Worm (Caenorhabditis elegans) whole organism, late embryonic: Measurements from ENCODE around the gene gtf-2H5.
A peak's percentile ranks its signal among the peaks of the same experiment; 100 is the strongest.

Experiments used
- C38D4.7 ChIP-seq: fragments of 200-800 bp; sonication (Bioruptor generic); optimal IDR thresholded peaks from 2 replicates; lab custom pipeline; 2018; ENCODE audit warnings: mild to moderate bottlenecking, missing genetic modification characterization, moderate library complexity, missing compliant biosample characterization
- K02D7.2 ChIP-seq: sonication (generic microtip); optimal IDR thresholded peaks from 2 replicates; lab custom pipeline; 2017; ENCODE audit warnings: mild to moderate bottlenecking, missing genetic modification characterization, missing compliant biosample characterization
- K09A11.1 ChIP-seq: sonication (generic microtip); optimal IDR thresholded peaks from 2 replicates; lab custom pipeline; 2017; ENCODE audit warnings: antibody characterized with exemption, mild to moderate bottlenecking, missing genetic modification characterization, missing compliant biosample characterization; ENCODE audit not compliant: insufficient read depth
- ceh-18 ChIP-seq: sonication (generic microtip); optimal IDR thresholded peaks from 2 replicates; lab custom pipeline; 2016; ENCODE audit warnings: missing genetic modification characterization, missing compliant biosample characterization
- ceh-22 ChIP-seq: sonication (generic microtip); optimal IDR thresholded peaks from 2 replicates; lab custom pipeline; 2017; ENCODE audit warnings: missing biosample characterization, missing genetic modification characterization
- ceh-24 ChIP-seq: sonication (generic microtip); optimal IDR thresholded peaks from 2 replicates; lab custom pipeline; 2016; ENCODE audit warnings: mild to moderate bottlenecking, missing genetic modification characterization, missing compliant biosample characterization
- ceh-30 ChIP-seq: fragments of 150-350 bp; optimal IDR thresholded peaks from 2 replicates; lab custom pipeline; 2014; ENCODE audit warnings: missing biosample characterization, missing genetic modification characterization
- ceh-31 ChIP-seq: sonication (generic microtip); optimal IDR thresholded peaks from 2 replicates; lab custom pipeline; 2016; ENCODE audit warnings: missing genetic modification characterization, missing compliant biosample characterization
- ceh-34 ChIP-seq: sonication (generic microtip); optimal IDR thresholded peaks from 2 replicates; lab custom pipeline; 2016; ENCODE audit warnings: mild to moderate bottlenecking, missing genetic modification characterization, missing compliant biosample characterization
- ceh-45 ChIP-seq: fragments of 200-800 bp; sonication (Bioruptor generic); IDR thresholded peaks from 2 replicates; pipeline ENCODE4 v1.3.6; 2022; ENCODE audit warnings: missing genetic modification reagents, missing genetic modification characterization, missing compliant biosample characterization
- ceh-48 ChIP-seq: sonication (generic microtip); optimal IDR thresholded peaks from 2 replicates; lab custom pipeline; 2016; ENCODE audit warnings: missing genetic modification characterization, inconsistent platforms, missing compliant biosample characterization
- ceh-6 ChIP-seq: fragments of 200-800 bp; sonication (Bioruptor generic); optimal IDR thresholded peaks from 2 replicates; lab custom pipeline; 2018; ENCODE audit warnings: mild to moderate bottlenecking, missing genetic modification characterization, missing compliant biosample characterization
- che-1 ChIP-seq: sonication (generic microtip); optimal IDR thresholded peaks from 2 replicates; lab custom pipeline; 2016; ENCODE audit warnings: mild to moderate bottlenecking, missing genetic modification characterization, missing compliant biosample characterization
- ets-4 ChIP-seq: sonication (generic microtip); optimal IDR thresholded peaks from 2 replicates; lab custom pipeline; 2016; ENCODE audit warnings: missing genetic modification characterization, missing compliant biosample characterization
- eyg-1 ChIP-seq: sonication (generic microtip); optimal IDR thresholded peaks from 2 replicates; lab custom pipeline; 2016; ENCODE audit warnings: missing genotype, missing genetic modification characterization, missing compliant biosample characterization
- fax-1 ChIP-seq: sonication (generic microtip); optimal IDR thresholded peaks from 2 replicates; lab custom pipeline; 2016; ENCODE audit warnings: missing genotype, missing genetic modification characterization, missing compliant biosample characterization
- fkh-6 ChIP-seq: sonication (generic microtip); optimal IDR thresholded peaks from 2 replicates; lab custom pipeline; 2016; ENCODE audit warnings: missing genetic modification characterization, missing compliant biosample characterization
- hlh-15 ChIP-seq: sonication (generic microtip); optimal IDR thresholded peaks from 2 replicates; lab custom pipeline; 2016; ENCODE audit warnings: missing genetic modification characterization, missing compliant biosample characterization
- hlh-30 ChIP-seq: sonication (generic microtip); optimal IDR thresholded peaks from 2 replicates; lab custom pipeline; 2017; ENCODE audit warnings: antibody characterized with exemption, missing genetic modification characterization, missing compliant biosample characterization; ENCODE audit not compliant: insufficient read depth
- hlh-6 ChIP-seq: sonication (generic microtip); optimal IDR thresholded peaks from 2 replicates; lab custom pipeline; 2016; ENCODE audit warnings: missing genotype, missing genetic modification characterization, missing compliant biosample characterization
- hlh-8 ChIP-seq: sonication (generic microtip); optimal IDR thresholded peaks from 2 replicates; lab custom pipeline; 2016; ENCODE audit warnings: missing genotype, missing genetic modification characterization, missing compliant biosample characterization
- lim-6 ChIP-seq: sonication (generic microtip); optimal IDR thresholded peaks from 2 replicates; lab custom pipeline; 2016; ENCODE audit warnings: missing genetic modification characterization, missing compliant biosample characterization
- mec-3 ChIP-seq: sonication (generic microtip); optimal IDR thresholded peaks from 2 replicates; lab custom pipeline; 2016; ENCODE audit warnings: borderline replicate concordance, missing genetic modification characterization, missing compliant biosample characterization
- nfya-1 ChIP-seq: sonication (generic microtip); optimal IDR thresholded peaks from 2 replicates; lab custom pipeline; 2017; ENCODE audit warnings: missing genetic modification characterization, mild to moderate bottlenecking, missing compliant biosample characterization, antibody characterized with exemption, moderate library complexity
- npax-4 ChIP-seq: sonication (generic microtip); optimal IDR thresholded peaks from 2 replicates; lab custom pipeline; 2016; ENCODE audit warnings: missing genetic modification characterization, missing compliant biosample characterization
- odd-2 ChIP-seq: sonication (generic microtip); optimal IDR thresholded peaks from 2 replicates; lab custom pipeline; 2017; ENCODE audit warnings: antibody characterized with exemption, mild to moderate bottlenecking, missing genetic modification characterization, missing compliant biosample characterization
- pag-3 ChIP-seq: sonication (generic microtip); optimal IDR thresholded peaks from 2 replicates; lab custom pipeline; 2016; ENCODE audit warnings: missing compliant biosample characterization, missing genetic modification characterization, borderline replicate concordance
- pha-4 ChIP-seq: fragments of 150-350 bp; optimal IDR thresholded peaks from 2 replicates; lab custom pipeline; 2018; ENCODE audit warnings: missing biosample characterization, missing genetic modification reagents, missing genetic modification characterization
- pros-1 ChIP-seq: fragments of 150-350 bp; optimal IDR thresholded peaks from 2 replicates; lab custom pipeline; 2014; ENCODE audit warnings: missing biosample characterization, missing genetic modification reagents, missing genetic modification characterization
- ref-2 ChIP-seq: sonication (generic microtip); optimal IDR thresholded peaks from 2 replicates; lab custom pipeline; 2016; ENCODE audit warnings: missing genetic modification characterization, missing compliant biosample characterization
- rnt-1 ChIP-seq: sonication (generic microtip); optimal IDR thresholded peaks from 2 replicates; lab custom pipeline; 2016; ENCODE audit warnings: missing genetic modification characterization, missing compliant biosample characterization
- sdc-2 ChIP-seq: sonication (generic microtip); optimal IDR thresholded peaks from 2 replicates; lab custom pipeline; 2016; ENCODE audit warnings: missing genotype, missing genetic modification characterization, missing compliant biosample characterization
- tbx-2 ChIP-seq: sonication (generic microtip); optimal IDR thresholded peaks from 2 replicates; lab custom pipeline; 2016; ENCODE audit warnings: missing genetic modification characterization, missing compliant biosample characterization
- tbx-7 ChIP-seq: sonication (generic microtip); optimal IDR thresholded peaks from 2 replicates; lab custom pipeline; 2016; ENCODE audit warnings: missing genotype, missing genetic modification characterization, missing compliant biosample characterization
- ttx-3 ChIP-seq: sonication (generic microtip); optimal IDR thresholded peaks from 2 replicates; lab custom pipeline; 2016; ENCODE audit warnings: missing genetic modification reagents, missing genetic modification characterization, missing compliant biosample characterization
- unc-3 ChIP-seq, 2 experiments: fragments of 200-800 bp in 1 of 2; sonication (Bioruptor generic) in 1 of 2; sonication (generic microtip) in 1 of 2; conservative IDR thresholded peaks in 1 of 2; optimal IDR thresholded peaks in 1 of 2; 2 replicates each; pipeline versions ENCODE4 v1.3.6 to Lab custom; 2016 to 2022; ENCODE audit warnings: missing compliant biosample characterization in 2 of 2, missing genetic modification characterization in 2 of 2, missing genetic modification reagents in 1 of 2
- unc-42 ChIP-seq: sonication (generic microtip); optimal IDR thresholded peaks from 2 replicates; lab custom pipeline; 2016; ENCODE audit warnings: missing genotype, missing genetic modification characterization, missing compliant biosample characterization
- zip-5 ChIP-seq: sonication (generic microtip); optimal IDR thresholded peaks from 2 replicates; lab custom pipeline; 2016; ENCODE audit warnings: missing genetic modification characterization, missing compliant biosample characterization
- ztf-16 ChIP-seq: sonication (generic microtip); optimal IDR thresholded peaks from 2 replicates; lab custom pipeline; 2017; ENCODE audit warnings: missing genetic modification characterization, missing compliant biosample characterization

The gtf-2H5 gene

ce11 chrIII:599279-599678, 21.9 kb upstream of the gtf-2H5 start:
- TF ChIP-seq ceh-22 (tag; lab: Kevin White, UChicago), result no peak
- no peak for TF ChIP-seq ceh-6 (GFP tag; lab: Kevin White, UChicago)
- TF ChIP-seq pag-3 (tag; lab: Kevin White, UChicago), result no peak
- no peak for TF ChIP-seq ztf-16 (tag; lab: Kevin White, UChicago)
- no peak for TF ChIP-seq lim-6 (tag; lab: Kevin White, UChicago)
- no peak for TF ChIP-seq hlh-30 (tag; lab: Kevin White, UChicago)
- no peak for TF ChIP-seq fax-1 (tag; lab: Kevin White, UChicago)
- TF ChIP-seq sdc-2 (tag; lab: Kevin White, UChicago), result no peak
- no peak for TF ChIP-seq ceh-45 (GFP tag; lab: Robert Waterston, UW)
- no peak for TF ChIP-seq tbx-7
- TF ChIP-seq ceh-30 (tag; lab: Kevin White, UChicago), result no peak
- TF ChIP-seq hlh-15 (tag; lab: Kevin White, UChicago), result no peak
- TF ChIP-seq odd-2 (tag; lab: Kevin White, UChicago), result no peak
- TF ChIP-seq fkh-6 (tag; lab: Kevin White, UChicago), result no peak

ce11 chrIII:598687-599086, 21.3 kb upstream of the gtf-2H5 start, which contains the start of gene Y55B1AR.2:
Gene Y55B1AR.2 (minus strand): TSS chrIII:598787.
- no peak for TF ChIP-seq ttx-3 (tag; lab: Kevin White, UChicago)
- no peak for TF ChIP-seq K09A11.1 (tag; lab: Kevin White, UChicago)
- no peak for TF ChIP-seq hlh-6
- TF ChIP-seq unc-42 (tag; lab: Kevin White, UChicago), result no peak
- no peak for TF ChIP-seq K02D7.2 (tag; lab: Kevin White, UChicago)
- no peak for TF ChIP-seq ceh-6 (GFP tag; lab: Kevin White, UChicago)
- TF ChIP-seq ceh-48 (tag; lab: Kevin White, UChicago), result no peak
- TF ChIP-seq unc-3 (GFP tag; conservative IDR thresholded peaks at IDR 0.05; lab: Robert Waterston, UW), result no peak
- no peak for TF ChIP-seq unc-3 (tag; optimal IDR thresholded peaks at IDR 0.05; lab: Kevin White, UChicago)
- TF ChIP-seq pha-4, result no peak
- no peak for TF ChIP-seq ceh-30 (tag; lab: Kevin White, UChicago)
- TF ChIP-seq rnt-1, result no peak
- no peak for TF ChIP-seq ceh-45 (GFP tag; lab: Robert Waterston, UW)
- no peak for TF ChIP-seq che-1 (tag; lab: Kevin White, UChicago)
- TF ChIP-seq npax-4 (tag; lab: Kevin White, UChicago), result no peak
- no peak for TF ChIP-seq mec-3 (tag; lab: Kevin White, UChicago)

ce11 chrIII:598168-598567, 20.8 kb upstream of the gtf-2H5 start:
- TF ChIP-seq tbx-2 (tag; lab: Kevin White, UChicago) (peak; percentile 60), hlh-30 (tag; lab: Kevin White, UChicago) (peak; percentile 42), rnt-1 (peak; percentile 32), eyg-1 (tag; lab: Kevin White, UChicago) (peak; percentile 22), ceh-48 (tag; lab: Kevin White, UChicago) (peak; percentile 78), unc-3 (GFP tag; conservative IDR thresholded peaks at IDR 0.05; lab: Robert Waterston, UW) (no peak), unc-3 (tag; optimal IDR thresholded peaks at IDR 0.05; lab: Kevin White, UChicago) (no peak), pag-3 (tag; lab: Kevin White, UChicago) (no peak), ceh-34 (peak; percentile 50), nfya-1 (tag; lab: Kevin White, UChicago) (peak; percentile 63), unc-42 (tag; lab: Kevin White, UChicago) (peak; percentile 96), ets-4 (tag; lab: Kevin White, UChicago) (peak; percentile 18), ceh-31 (tag; lab: Kevin White, UChicago) (peak; percentile 59), ceh-18 (peak; percentile 60), ref-2 (tag; lab: Kevin White, UChicago) (peak; percentile 40), pha-4 (no peak), zip-5 (tag; lab: Kevin White, UChicago) (no peak)

ce11 chrIII:595449-595848, 18.1 kb upstream of the gtf-2H5 start:
- TF ChIP-seq tbx-2 (tag; lab: Kevin White, UChicago), result no peak
- no peak for TF ChIP-seq unc-3 (GFP tag; conservative IDR thresholded peaks at IDR 0.05; lab: Robert Waterston, UW)
- TF ChIP-seq unc-3 (tag; optimal IDR thresholded peaks at IDR 0.05; lab: Kevin White, UChicago), result no peak
- no peak for TF ChIP-seq ceh-45 (GFP tag; lab: Robert Waterston, UW)
- no peak for TF ChIP-seq C38D4.7
- TF ChIP-seq hlh-8 (tag; lab: Kevin White, UChicago), result no peak
- TF ChIP-seq unc-42 (tag; lab: Kevin White, UChicago), result no peak
- TF ChIP-seq pros-1, result no peak
- TF ChIP-seq ceh-24 (tag; lab: Kevin White, UChicago), result no peak
- no peak for TF ChIP-seq sdc-2 (tag; lab: Kevin White, UChicago)
